Worm (Caenorhabditis elegans) whole organism, L4 larva: ENCODE data around the gene Y52E8A.3.
A peak's percentile ranks its signal among the peaks of the same experiment; 100 is the strongest.

ENCODE experiments used
- F37D6.2 ChIP-seq: sonication (generic microtip); optimal IDR thresholded peaks from 2 replicates; lab custom pipeline; 2016; ENCODE audit warnings: mild to moderate bottlenecking, missing genetic modification characterization, missing compliant biosample characterization
- R02D3.7 ChIP-seq: fragments of 150-350 bp; sonication (generic microtip); optimal IDR thresholded peaks from 3 replicates; lab custom pipeline; 2014; ENCODE audit warnings: missing biosample characterization, missing genetic modification characterization
- T20F7.1 ChIP-seq: fragments of 200-800 bp; sonication (Bioruptor generic); optimal IDR thresholded peaks from 2 replicates; lab custom pipeline; 2018; ENCODE audit warnings: mild to moderate bottlenecking, missing genetic modification characterization, missing compliant biosample characterization
- aha-1 ChIP-seq: fragments of 150-350 bp; peaks from one replicate; lab custom pipeline; 2014; ENCODE audit warnings: missing biosample characterization, missing genetic modification characterization
- ama-1 ChIP-seq: fragments of 150-350 bp; optimal IDR thresholded peaks from 2 replicates; lab custom pipeline; 2014; ENCODE audit warnings: inconsistent platforms, mixed read lengths
- arid-1 ChIP-seq: fragments of 200-800 bp; sonication (Bioruptor generic); conservative IDR thresholded peaks from 2 replicates; pipeline ENCODE4 v1.3.6; 2022; ENCODE audit warnings: missing genetic modification reagents, missing genetic modification characterization, missing compliant biosample characterization
- ceh-32 ChIP-seq: sonication (generic microtip); optimal IDR thresholded peaks from 2 replicates; lab custom pipeline; 2016; ENCODE audit warnings: mild to moderate bottlenecking, missing genetic modification characterization, missing compliant biosample characterization; ENCODE audit not compliant: poor library complexity
- ceh-44 ChIP-seq: fragments of 200-800 bp; sonication (Bioruptor generic); IDR thresholded peaks from 2 replicates; pipeline ENCODE4 v1.3.6; 2022; ENCODE audit warnings: missing genetic modification reagents, missing genetic modification characterization, missing compliant biosample characterization
- ceh-62 ChIP-seq: sonication (generic microtip); optimal IDR thresholded peaks from 2 replicates; lab custom pipeline; 2017; ENCODE audit warnings: missing biosample characterization, missing genetic modification characterization
- ceh-82 ChIP-seq: sonication (generic microtip); optimal IDR thresholded peaks from 2 replicates; lab custom pipeline; 2017; ENCODE audit warnings: missing biosample characterization, missing genetic modification characterization
- cey-2 ChIP-seq: sonication (generic microtip); optimal IDR thresholded peaks from 3 replicates; lab custom pipeline; 2017; ENCODE audit warnings: missing genetic modification characterization, mild to moderate bottlenecking, missing compliant biosample characterization, antibody characterized with exemption, borderline replicate concordance; ENCODE audit not compliant: insufficient read depth
- ctbp-1 ChIP-seq: fragments of 200-800 bp; sonication (Bioruptor generic); IDR thresholded peaks from 2 replicates; pipeline ENCODE4 v1.3.6; 2022; ENCODE audit warnings: missing genetic modification reagents, missing genetic modification characterization, missing compliant biosample characterization
- daf-12 ChIP-seq: fragments of 150-350 bp; optimal IDR thresholded peaks from 2 replicates; lab custom pipeline; 2014; ENCODE audit warnings: missing biosample characterization, missing genetic modification reagents, missing genetic modification characterization
- daf-16 ChIP-seq, 3 experiments: sonication (generic microtip); optimal IDR thresholded peaks; 2 replicates each; lab custom pipeline; 2016 to 2017; ENCODE audit warnings: missing genetic modification characterization in 3 of 3, missing genetic modification reagents in 3 of 3, mild to moderate bottlenecking in 2 of 3, missing compliant biosample characterization in 2 of 3, missing biosample characterization in 1 of 3, moderate library complexity in 1 of 3
- dmd-9 ChIP-seq: fragments of 200-800 bp; sonication (Bioruptor generic); IDR thresholded peaks from 2 replicates; pipeline ENCODE4 v1.3.6; 2022; ENCODE audit warnings: missing genetic modification reagents, missing genetic modification characterization, missing compliant biosample characterization
- dpl-1 ChIP-seq: fragments of 150-350 bp; optimal IDR thresholded peaks from 2 replicates; lab custom pipeline; 2014; ENCODE audit warnings: missing biosample characterization, missing genetic modification reagents, missing genetic modification characterization
- dve-1 ChIP-seq: sonication (generic microtip); optimal IDR thresholded peaks from 2 replicates; lab custom pipeline; 2017; ENCODE audit warnings: antibody characterized with exemption, mild to moderate bottlenecking, missing genetic modification characterization, missing compliant biosample characterization; ENCODE audit not compliant: insufficient read depth
- fkh-10 ChIP-seq: fragments of 150-350 bp; optimal IDR thresholded peaks from 2 replicates; lab custom pipeline; 2014; ENCODE audit warnings: missing biosample characterization, missing genetic modification reagents, missing genetic modification characterization
- fos-1 ChIP-seq: fragments of 150-350 bp; optimal IDR thresholded peaks from 2 replicates; lab custom pipeline; 2014; ENCODE audit warnings: missing biosample characterization, missing genetic modification characterization
- hlh-11 ChIP-seq: fragments of 200-800 bp; sonication (Bioruptor generic); optimal IDR thresholded peaks from 2 replicates; lab custom pipeline; 2018; ENCODE audit warnings: mild to moderate bottlenecking, missing genetic modification characterization, missing compliant biosample characterization
- hlh-30 ChIP-seq: sonication (generic microtip); optimal IDR thresholded peaks from 2 replicates; lab custom pipeline; 2017; ENCODE audit warnings: antibody characterized with exemption, mild to moderate bottlenecking, missing genetic modification characterization, missing compliant biosample characterization; ENCODE audit not compliant: insufficient read depth
- jun-1 ChIP-seq: fragments of 150-350 bp; optimal IDR thresholded peaks from 2 replicates; lab custom pipeline; 2014; ENCODE audit warnings: missing biosample characterization, missing genetic modification reagents, missing genetic modification characterization
- lin-13 ChIP-seq: fragments of 150-350 bp; optimal IDR thresholded peaks from 2 replicates; lab custom pipeline; 2014; ENCODE audit warnings: missing biosample characterization, missing genetic modification reagents, missing genetic modification characterization
- lin-29 ChIP-seq: fragments of 200-800 bp; sonication (Bioruptor generic); IDR thresholded peaks from 2 replicates; pipeline ENCODE4 v1.3.6; 2022; ENCODE audit warnings: missing genetic modification reagents, missing genetic modification characterization, missing compliant biosample characterization
- lir-3 ChIP-seq: sonication (generic microtip); optimal IDR thresholded peaks from 2 replicates; lab custom pipeline; 2016; ENCODE audit warnings: mild to moderate bottlenecking, missing genetic modification characterization, missing compliant biosample characterization
- madf-5 ChIP-seq, 2 experiments: fragments of 200-800 bp; sonication (Bioruptor generic); IDR thresholded peaks; 2 replicates each; pipeline ENCODE4 v1.3.6; 2022; ENCODE audit warnings: missing compliant biosample characterization in 2 of 2, missing genetic modification characterization in 2 of 2
- madf-9 ChIP-seq: fragments of 200-800 bp; sonication (Bioruptor generic); conservative IDR thresholded peaks from 2 replicates; pipeline ENCODE4 v1.3.6; 2022; ENCODE audit warnings: missing genetic modification reagents, missing genetic modification characterization, missing compliant biosample characterization
- mdt-29 ChIP-seq: fragments of 200-800 bp; sonication (Bioruptor generic); IDR thresholded peaks from 2 replicates; pipeline ENCODE4 v1.3.6; 2022; ENCODE audit warnings: missing genetic modification reagents, missing genetic modification characterization, missing compliant biosample characterization
- mxl-2 ChIP-seq: fragments of 200-800 bp; sonication (Bioruptor generic); conservative IDR thresholded peaks from 2 replicates; pipeline ENCODE4 v1.3.6; 2022; ENCODE audit warnings: missing genetic modification reagents, missing genetic modification characterization, missing compliant biosample characterization
- nhr-111 ChIP-seq: fragments of 200-800 bp; sonication (Bioruptor generic); optimal IDR thresholded peaks from 2 replicates; lab custom pipeline; 2018; ENCODE audit warnings: mild to moderate bottlenecking, missing genetic modification characterization, missing compliant biosample characterization
- nhr-25 ChIP-seq: sonication (generic microtip); optimal IDR thresholded peaks from 2 replicates; lab custom pipeline; 2017; ENCODE audit warnings: missing genetic modification characterization, mild to moderate bottlenecking, missing compliant biosample characterization, antibody characterized with exemption, moderate library complexity, borderline replicate concordance; ENCODE audit not compliant: insufficient read depth
- nhr-28 ChIP-seq: fragments of 150-350 bp; optimal IDR thresholded peaks from 2 replicates; lab custom pipeline; 2014; ENCODE audit warnings: missing biosample characterization, missing genetic modification characterization
- nhr-77 ChIP-seq: fragments of 150-350 bp; optimal IDR thresholded peaks from 2 replicates; lab custom pipeline; 2014; ENCODE audit warnings: missing biosample characterization, missing genetic modification characterization
- pqm-1 ChIP-seq: sonication (generic microtip); optimal IDR thresholded peaks from 2 replicates; lab custom pipeline; 2017; ENCODE audit warnings: missing biosample characterization, missing genetic modification characterization
- rbr-2 ChIP-seq: sonication (generic microtip); optimal IDR thresholded peaks from 2 replicates; lab custom pipeline; 2016; ENCODE audit warnings: missing genotype, missing genetic modification characterization, missing compliant biosample characterization
- sdz-12 ChIP-seq: fragments of 200-800 bp; sonication (Bioruptor generic); optimal IDR thresholded peaks from 2 replicates; lab custom pipeline; 2018; ENCODE audit warnings: mild to moderate bottlenecking, missing genetic modification characterization, missing compliant biosample characterization
- spr-1 ChIP-seq: sonication (generic microtip); optimal IDR thresholded peaks from 2 replicates; lab custom pipeline; 2016; ENCODE audit warnings: mild to moderate bottlenecking, missing genetic modification characterization, missing compliant biosample characterization
- zag-1 ChIP-seq: fragments of 150-350 bp; optimal IDR thresholded peaks from 2 replicates; lab custom pipeline; 2014; ENCODE audit warnings: missing biosample characterization, missing genetic modification characterization
- zfp-3 ChIP-seq: fragments of 200-800 bp; sonication (Bioruptor generic); conservative IDR thresholded peaks from 2 replicates; pipeline ENCODE4 v1.3.6; 2022; ENCODE audit warnings: missing genetic modification reagents, missing genetic modification characterization, missing compliant biosample characterization
- zip-11 ChIP-seq: fragments of 200-800 bp; sonication (Bioruptor generic); IDR thresholded peaks from 2 replicates; pipeline ENCODE4 v1.3.6; 2022; ENCODE audit warnings: missing genetic modification characterization, missing compliant biosample characterization
- ztf-7 ChIP-seq: fragments of 150-350 bp; optimal IDR thresholded peaks from 2 replicates; lab custom pipeline; 2014; ENCODE audit warnings: missing biosample characterization, missing genetic modification characterization

Y52E8A.3 gene

ce11 chrII:4299227-4299703 is 7.5 kb downstream of the Y52E8A.3 start, which contains the start of gene sco-1 (continued):
- TF ChIP-seq hlh-30 (tag; lab: Kevin White, UChicago) (peak; percentile 91), dpl-1 (GFP tag; lab: Kevin White, UChicago) (peak; percentile 90), nhr-25 (peak; percentile 92), F37D6.2 (tag; lab: Kevin White, UChicago) (peak; percentile 87), madf-9 (peak; percentile 91), mxl-2 (0 out of 2 replicates have a peak, but pooled peaks have one; percentile 11), cey-2 (tag; lab: Kevin White, UChicago) (no peak), madf-5 (GFP tag; IDR thresholded peaks at IDR 0.05; lab: Robert Waterston, UW) (0 out of 4 replicates have a peak, but pooled peaks of 1 of the 2 experiments have one; percentile 4), sdz-12 (GFP tag; lab: Kevin White, UChicago) (peak; percentile 80), rbr-2 (tag; lab: Kevin White, UChicago) (peak; percentile 93), arid-1 (GFP tag; lab: Robert Waterston, UW) (peak; percentile 68; the same call in 1 of the 2 replicates), mdt-29 (GFP tag; lab: Robert Waterston, UW) (peak; percentile 84), daf-16 (GFP tag; optimal IDR thresholded peaks at IDR 0.05; lab: Kevin White, UChicago) (peak in 1 of 2 experiments; percentile 94), daf-16 (tag; optimal IDR thresholded peaks at IDR 0.05; lab: Kevin White, UChicago) (peak; percentile 82), ceh-82 (no peak), spr-1 (peak; percentile 82), fkh-10 (GFP tag; lab: Kevin White, UChicago) (peak; percentile 97), ceh-32 (tag; lab: Kevin White, UChicago) (no peak), daf-12 (tag; lab: Kevin White, UChicago) (no peak), ztf-7 (peak; percentile 85), lir-3 (tag; lab: Kevin White, UChicago) (peak; percentile 24), ctbp-1 (GFP tag; lab: Robert Waterston, UW) (peak; percentile 88), T20F7.1 (GFP tag; lab: Kevin White, UChicago) (no peak), hlh-11 (tag; lab: Kevin White, UChicago) (peak; percentile 90), ama-1 (lab: Kevin White, UChicago) (peak; percentile 34), R02D3.7 (peak; percentile 98)

- TF ChIP-seq nhr-111 (GFP tag; lab: Kevin White, UChicago), result no peak
- peak; percentile 57 for TF ChIP-seq aha-1
- peak; percentile 16 for TF ChIP-seq pqm-1 (tag; lab: Kevin White, UChicago)
- no peak for TF ChIP-seq ceh-44 (GFP tag; lab: Robert Waterston, UW)
- TF ChIP-seq, all 104 proteins: peak for 2
These were observed 9.5 kb downstream of the Y52E8A.3 start for ce11 chrII:4297259-4297658.

- TF ChIP-seq ztf-7 (no peak), dmd-9 (GFP tag; lab: Robert Waterston, UW) (no peak), lin-13 (GFP tag; lab: Kevin White, UChicago) (no peak), lin-29 (no peak), jun-1 (tag; lab: Kevin White, UChicago) (no peak), nhr-77 (no peak), nhr-28 (tag; lab: Kevin White, UChicago) (no peak), ceh-62 (tag; lab: Kevin White, UChicago) (no peak), zag-1 (no peak), zip-11 (GFP tag; lab: Robert Waterston, UW) (no peak), ceh-82 (no peak), fos-1 (tag; lab: Kevin White, UChicago) (no peak), zfp-3 (GFP tag; lab: Robert Waterston, UW) (no peak), dve-1 (tag; lab: Kevin White, UChicago) (no peak), madf-5 (GFP tag; IDR thresholded peaks at IDR 0.05; lab: Robert Waterston, UW) (no peak)
These were observed 12.0 kb downstream of the Y52E8A.3 start, which contains the start of gene rml-4 for ce11 chrII:4294801-4295200. rml-4 (plus strand) TSS chrII:4295101.
